Fruit fly (Drosophila melanogaster): Measurements from ENCODE around the gene CG42709.

Gene CG42709

DNA sequence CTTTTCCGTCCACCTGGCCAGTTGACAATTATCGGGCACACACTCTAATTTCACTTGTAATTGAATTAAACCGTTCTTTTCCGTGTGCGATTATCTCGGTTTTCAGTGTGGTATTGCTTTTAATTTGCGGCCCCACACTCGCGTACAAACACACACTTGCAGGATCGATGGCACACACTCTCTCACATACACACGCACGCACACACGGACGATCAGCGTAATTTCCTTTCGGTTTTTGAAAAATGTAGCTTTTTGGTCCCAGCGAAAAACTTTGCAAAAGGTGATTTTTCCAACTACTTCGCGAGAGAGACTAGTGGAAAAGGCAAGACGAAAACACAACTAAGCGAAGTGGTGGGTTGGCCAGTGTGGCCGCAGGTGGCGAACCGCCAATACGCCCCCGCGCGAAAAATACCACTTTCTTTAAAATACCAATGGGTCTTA lies 14.8 kb downstream of the CG42709 start, which contains the start of gene Atg1 (continued):
- TF ChIP-seq CG3407 (GFP tag; optimal IDR thresholded peaks at IDR 0.05) (no peak), Hr3 (GFP tag; optimal IDR thresholded peaks at IDR 0.05) (no peak), E2f2 (GFP tag; IDR thresholded peaks at IDR 0.05) (peak; percentile 16; the same call in 1 of the 2 replicates), aop (GFP tag; IDR thresholded peaks at IDR 0.05) (0 out of 2 replicates have a peak, but pooled peaks have one; percentile 17), fu2 (GFP tag; optimal IDR thresholded peaks at IDR 0.05) (no peak), toy (GFP tag; IDR thresholded peaks at IDR 0.05) (no peak), knrl (GFP tag; IDR thresholded peaks at IDR 0.05; ENCODE audit: partially characterized antibody) (no peak; the same call in 2 of the 3 replicates), sc (optimal IDR thresholded peaks at IDR 0.05) (no peak), sc (GFP tag; optimal IDR thresholded peaks at IDR 0.05) (no peak), mirr (GFP tag; optimal IDR thresholded peaks at IDR 0.05) (peak; percentile 7), CG1792 (GFP tag; optimal IDR thresholded peaks at IDR 0.05) (no peak), kay (GFP tag; optimal IDR thresholded peaks at IDR 0.05) (no peak), CG10979 (tag; optimal IDR thresholded peaks at IDR 0.05) (peak; percentile 25), YL-1 (GFP tag; optimal IDR thresholded peaks at IDR 0.05) (peak; percentile 3), CG10431 (GFP tag; optimal IDR thresholded peaks at IDR 0.05) (no peak), MTF-1 (GFP tag; optimal IDR thresholded peaks at IDR 0.05; ENCODE audit: borderline replicate concordance) (peak; percentile 33), HLH4C (GFP tag; IDR thresholded peaks at IDR 0.05; ENCODE audit: partially characterized antibody) (no peak), CoRest (tag; optimal IDR thresholded peaks at IDR 0.05) (no peak), run (tag; optimal IDR thresholded peaks at IDR 0.05) (no peak), nmo (GFP tag; optimal IDR thresholded peaks at IDR 0.05) (no peak), stc (GFP tag; IDR thresholded peaks at IDR 0.05) (no peak), CG7839 (tag; optimal IDR thresholded peaks at IDR 0.05) (no peak), Poxn (GFP tag; IDR thresholded peaks at IDR 0.05) (no peak), Fer1 (GFP tag; optimal IDR thresholded peaks at IDR 0.05) (peak; percentile 38), CG11560 (tag; IDR thresholded peaks at IDR 0.05) (no peak), jigr1 (GFP tag; IDR thresholded peaks at IDR 0.05) (no peak), CG11398 (GFP tag; optimal IDR thresholded peaks at IDR 0.05) (no peak), klu (GFP tag; IDR thresholded peaks at IDR 0.05) (peak; percentile 43; the same call in 1 of the 2 replicates), CG7556 (GFP tag; optimal IDR thresholded peaks at IDR 0.05) (no peak), Sox102F (GFP tag; optimal IDR thresholded peaks at IDR 0.05) (no peak), Meics (GFP tag; optimal IDR thresholded peaks at IDR 0.05) (no peak), hb (GFP tag; IDR thresholded peaks at IDR 0.05; ENCODE audit: partially characterized antibody) (no peak), CG12659 (GFP tag; optimal IDR thresholded peaks at IDR 0.05) (peak; percentile 43), CG8290 (GFP tag; optimal IDR thresholded peaks at IDR 0.05) (peak; percentile 17), CG8290 (tag; optimal IDR thresholded peaks at IDR 0.05) (peak in 1 of 2 experiments; percentile 60), onecut (GFP tag; IDR thresholded peaks at IDR 0.05) (no peak; the same call in 1 of the 2 replicates), CG30020 (tag; optimal IDR thresholded peaks at IDR 0.05) (no peak), pho (GFP tag; optimal IDR thresholded peaks at IDR 0.05) (no peak), CG43689 (GFP tag; IDR thresholded peaks at IDR 0.05) (no peak), lmd (GFP tag; IDR thresholded peaks at IDR 0.05) (no peak), Hsf (GFP tag; optimal IDR thresholded peaks at IDR 0.05) (no peak), dpn (GFP tag; optimal IDR thresholded peaks at IDR 0.05) (no peak), CG42726 (GFP tag; IDR thresholded peaks at IDR 0.05; ENCODE audit: partially characterized antibody) (peak; percentile 53; the same call in 1 of the 2 replicates), CG17612 (GFP tag; IDR thresholded peaks at IDR 0.05) (no peak), CG12236 (GFP tag; optimal IDR thresholded peaks at IDR 0.05) (no peak), HLHmδ (GFP tag; optimal IDR thresholded peaks at IDR 0.05) (peak; percentile 51), CG11695 (GFP tag; IDR thresholded peaks at IDR 0.05) (0 out of 3 replicates have a peak, but pooled peaks have one; percentile 33), C15 (GFP tag; IDR thresholded peaks at IDR 0.05) (no peak), Asciz (GFP tag; optimal IDR thresholded peaks at IDR 0.05) (no peak), CG13624 (GFP tag; optimal IDR thresholded peaks at IDR 0.05) (no peak), tll (GFP tag; optimal IDR thresholded peaks at IDR 0.05) (no peak)
